Worm (Caenorhabditis elegans): ENCODE results near the gene tag-342.

- TF ChIP-seq ama-1 (optimal IDR thresholded peaks at IDR 0.05) = no peak
- no peak for TF ChIP-seq hmg-4 (GFP tag; optimal IDR thresholded peaks at IDR 0.05)
- TF ChIP-seq sea-1 (GFP tag; conservative IDR thresholded peaks at IDR 0.05) = no peak
- TF ChIP-seq B0310.2 (tag; optimal IDR thresholded peaks at IDR 0.05) = no peak
- TF ChIP-seq ets-7 (tag; optimal IDR thresholded peaks at IDR 0.05) = no peak
- TF ChIP-seq tbx-11 (GFP tag; IDR thresholded peaks at IDR 0.05) = no peak
- TF ChIP-seq pes-1 (GFP tag; IDR thresholded peaks at IDR 0.05) = no peak
- no peak for TF ChIP-seq hmbx-1 (tag; optimal IDR thresholded peaks at IDR 0.05)
Observed at ce11 chrIII:9474501-9474900, 6.5 kb downstream of the tag-342 start.

Measured in whole organism, early embryonic.